Fruit fly (Drosophila melanogaster): ENCODE data around the gene qin.

qin gene

dm6 chr3R:18658945-18659642 is 68.3 kb downstream of the qin start, which contains the start of the genes CG31224 and CstF64 (continued):
- TF ChIP-seq Sox100B (GFP tag; optimal IDR thresholded peaks at IDR 0.05) (no peak), CG15269 (tag; optimal IDR thresholded peaks at IDR 0.05) (no peak), ab (GFP tag; optimal IDR thresholded peaks at IDR 0.05) (peak; percentile 1), GATAe (GFP tag; conservative IDR thresholded peaks at IDR 0.05) (0 out of 2 replicates have a peak, but pooled peaks have one; percentile 51), ERR (GFP tag; optimal IDR thresholded peaks at IDR 0.05) (peak; percentile 85), luna (GFP tag; optimal IDR thresholded peaks at IDR 0.05) (peak; percentile 88), Atf6 (GFP tag; IDR thresholded peaks at IDR 0.05) (peak; percentile 73), Eip74EF (GFP tag; optimal IDR thresholded peaks at IDR 0.05) (peak in 1 of 2 experiments; percentile 6), pnt (GFP tag; optimal IDR thresholded peaks at IDR 0.05) (peak; percentile 85), Ada2b (GFP tag; IDR thresholded peaks at IDR 0.05) (peak; percentile 76), ase (GFP tag; IDR thresholded peaks at IDR 0.05) (peak; percentile 72; the same call in 2 of the 3 replicates), dan (GFP tag; IDR thresholded peaks at IDR 0.05) (no peak), CG5245 (GFP tag; optimal IDR thresholded peaks at IDR 0.05) (peak; percentile 76), YL-1 (GFP tag; optimal IDR thresholded peaks at IDR 0.05) (peak; percentile 92), Hr78 (GFP tag; optimal IDR thresholded peaks at IDR 0.05) (no peak), Ssrp (tag; optimal IDR thresholded peaks at IDR 0.05) (peak; percentile 80), Awh (GFP tag; IDR thresholded peaks at IDR 0.05) (peak; percentile 74; the same call in 1 of the 2 replicates), Lim3 (GFP tag; IDR thresholded peaks at IDR 0.05) (no peak), sr (GFP tag; IDR thresholded peaks at IDR 0.05) (0 out of 3 replicates have a peak, but pooled peaks have one; percentile 4), CG6272 (GFP tag; IDR thresholded peaks at IDR 0.05) (peak; percentile 81), E2f2 (GFP tag; IDR thresholded peaks at IDR 0.05) (peak; percentile 71; the same call in 1 of the 2 replicates), CG9817 (tag; optimal IDR thresholded peaks at IDR 0.05) (peak; percentile 85), CG8359 (GFP tag; optimal IDR thresholded peaks at IDR 0.05; ENCODE audit: borderline replicate concordance) (no peak), Max (GFP tag; optimal IDR thresholded peaks at IDR 0.05) (peak; percentile 80), gsb (GFP tag; IDR thresholded peaks at IDR 0.05) (no peak)

- no peak for TF ChIP-seq B-H2 (GFP tag; optimal IDR thresholded peaks at IDR 0.05)
- TF ChIP-seq sens (GFP tag) = peak; percentile 82
- TF ChIP-seq MBD-R2 (GFP tag; IDR thresholded peaks at IDR 0.05) = peak; percentile 97
- TF ChIP-seq scrt (GFP tag; optimal IDR thresholded peaks at IDR 0.05) = peak; percentile 24
- no peak for TF ChIP-seq dan (GFP tag; IDR thresholded peaks at IDR 0.05)
- no peak for TF ChIP-seq gsb-n (tag; optimal IDR thresholded peaks at IDR 0.05)
- TF ChIP-seq CG7928 (GFP tag; optimal IDR thresholded peaks at IDR 0.05) = peak; percentile 78
- peak in 1 of 2 experiments; percentile 54 for TF ChIP-seq crp (GFP tag; optimal IDR thresholded peaks at IDR 0.05)
- TF ChIP-seq E2f2 (GFP tag; IDR thresholded peaks at IDR 0.05) = peak; percentile 44; the same call in 1 of the 2 replicates
- TF ChIP-seq shn (GFP tag; optimal IDR thresholded peaks at IDR 0.05) = no peak
- peak; percentile 1 for TF ChIP-seq zen (tag; optimal IDR thresholded peaks at IDR 0.05)
- peak; percentile 37 for TF ChIP-seq CG2120 (GFP tag; optimal IDR thresholded peaks at IDR 0.05)
- no peak for TF ChIP-seq CG10959 (GFP tag; IDR thresholded peaks at IDR 0.05)
- TF ChIP-seq repo (GFP tag; optimal IDR thresholded peaks at IDR 0.05) = no peak
- peak; percentile 90 for TF ChIP-seq Sin3A (optimal IDR thresholded peaks at IDR 0.05)
- TF ChIP-seq CG12391 (tag; optimal IDR thresholded peaks at IDR 0.05) = peak; percentile 49
- TF ChIP-seq CG17361 (GFP tag; IDR thresholded peaks at IDR 0.05) = peak; percentile 42; the same call in 1 of the 3 replicates
- TF ChIP-seq CG12769 (tag; optimal IDR thresholded peaks at IDR 0.05) = peak; percentile 47
- TF ChIP-seq trem (tag; optimal IDR thresholded peaks at IDR 0.05) = peak; percentile 58
- TF ChIP-seq CG17186 (GFP tag; optimal IDR thresholded peaks at IDR 0.05) = peak; percentile 43
- no peak for TF ChIP-seq amos (GFP tag; IDR thresholded peaks at IDR 0.05; ENCODE audit: partially characterized antibody)
- peak; percentile 50 for TF ChIP-seq CG16813 (GFP tag; IDR thresholded peaks at IDR 0.05; ENCODE audit: partially characterized antibody)
- 0 out of 2 replicates have a peak, but pooled peaks have one; percentile 33 for TF ChIP-seq CG14014 (GFP tag; IDR thresholded peaks at IDR 0.05)
- peak; percentile 5 for TF ChIP-seq pnt (GFP tag; optimal IDR thresholded peaks at IDR 0.05)
- no peak for TF ChIP-seq Spps (tag; optimal IDR thresholded peaks at IDR 0.05)
- TF ChIP-seq CG7357 (GFP tag; IDR thresholded peaks at IDR 0.05) = 0 out of 3 replicates have a peak, but pooled peaks have one; percentile 26
- peak; percentile 49 for TF ChIP-seq slbo (GFP tag; IDR thresholded peaks at IDR 0.05)
These were observed 72.7 kb downstream of the qin start, which contains the start of the genes Cpsf73 and Gos28 for dm6 chr3R:18663525-18663924. TSS of gene Cpsf73 (minus strand) at chr3R:18663552. TSS of gene Gos28 (plus strand) at chr3R:18663738.

Measured in whole organism, embryonic.